Worm (Caenorhabditis elegans) whole organism, mixed stage, embryonic: ENCODE measurements around the gene C50C3.5.

ENCODE experiments used
- M03D4.4 ChIP-seq: sonication (generic microtip); optimal IDR thresholded peaks from 2 replicates; lab custom pipeline; 2017; ENCODE audit warnings: mild to moderate bottlenecking, missing genetic modification characterization, missing compliant biosample characterization
- bed-3 ChIP-seq: fragments of 200-800 bp; sonication (Bioruptor generic); optimal IDR thresholded peaks from 3 replicates; lab custom pipeline; 2018; ENCODE audit warnings: mild to moderate bottlenecking, missing genetic modification characterization, moderate library complexity, missing compliant biosample characterization
- blmp-1 ChIP-seq: fragments of 150-350 bp; optimal IDR thresholded peaks from 2 replicates; lab custom pipeline; 2014; ENCODE audit warnings: missing biosample characterization, missing genetic modification characterization
- ceh-39 ChIP-seq: fragments of 150-350 bp; optimal IDR thresholded peaks from 2 replicates; lab custom pipeline; 2014; ENCODE audit warnings: missing biosample characterization, missing genetic modification characterization
- ceh-43 ChIP-seq: fragments of 200-800 bp; sonication (Bioruptor generic); optimal IDR thresholded peaks from 2 replicates; lab custom pipeline; 2018; ENCODE audit warnings: mild to moderate bottlenecking, missing genetic modification characterization, moderate library complexity, missing compliant biosample characterization
- ceh-83 ChIP-seq: fragments of 200-800 bp; sonication (Bioruptor generic); optimal IDR thresholded peaks from 2 replicates; lab custom pipeline; 2018; ENCODE audit warnings: mild to moderate bottlenecking, missing genetic modification characterization, missing compliant biosample characterization
- ces-1 ChIP-seq: fragments of 150-350 bp; optimal IDR thresholded peaks from 2 replicates; lab custom pipeline; 2014; ENCODE audit warnings: missing biosample characterization, missing genetic modification reagents, missing genetic modification characterization
- cnd-1 ChIP-seq: fragments of 200-800 bp; sonication (Bioruptor generic); optimal IDR thresholded peaks from 2 replicates; lab custom pipeline; 2018; ENCODE audit warnings: mild to moderate bottlenecking, missing genetic modification characterization, missing compliant biosample characterization
- drap-1 ChIP-seq: fragments of 200-800 bp; sonication (Bioruptor generic); optimal IDR thresholded peaks from 3 replicates; lab custom pipeline; 2018; ENCODE audit warnings: mild to moderate bottlenecking, missing genetic modification characterization, missing compliant biosample characterization
- elt-1 ChIP-seq: sonication (generic microtip); optimal IDR thresholded peaks from 2 replicates; lab custom pipeline; 2017; ENCODE audit warnings: missing genetic modification characterization, mild to moderate bottlenecking, missing compliant biosample characterization, antibody characterized with exemption, moderate library complexity, borderline replicate concordance; ENCODE audit not compliant: insufficient read depth
- elt-3 ChIP-seq: fragments of 150-350 bp; optimal IDR thresholded peaks from 2 replicates; lab custom pipeline; 2014; ENCODE audit warnings: missing biosample characterization, missing genetic modification characterization
- flh-1 ChIP-seq: fragments of 200-800 bp; sonication (Bioruptor generic); optimal IDR thresholded peaks from 2 replicates; lab custom pipeline; 2018; ENCODE audit warnings: mild to moderate bottlenecking, missing genetic modification characterization, moderate library complexity, missing compliant biosample characterization
- ham-2 ChIP-seq: fragments of 200-800 bp; sonication (Bioruptor generic); optimal IDR thresholded peaks from 2 replicates; lab custom pipeline; 2018; ENCODE audit warnings: mild to moderate bottlenecking, missing genetic modification characterization, missing compliant biosample characterization
- hlh-1 ChIP-seq: fragments of 150-350 bp; optimal IDR thresholded peaks from 2 replicates; lab custom pipeline; 2014; ENCODE audit warnings: missing biosample characterization, missing genetic modification reagents, missing genetic modification characterization
- lin-32 ChIP-seq: fragments of 200-800 bp; sonication (Bioruptor generic); optimal IDR thresholded peaks from 2 replicates; lab custom pipeline; 2018; ENCODE audit warnings: mild to moderate bottlenecking, missing genetic modification characterization, missing compliant biosample characterization
- lsy-2 ChIP-seq: fragments of 150-350 bp; optimal IDR thresholded peaks from 2 replicates; lab custom pipeline; 2014; ENCODE audit warnings: missing biosample characterization, missing genetic modification characterization
- mab-5 ChIP-seq: fragments of 150-350 bp; optimal IDR thresholded peaks from 2 replicates; lab custom pipeline; 2014; ENCODE audit warnings: missing biosample characterization, missing genetic modification characterization
- mls-2 ChIP-seq: sonication (generic microtip); optimal IDR thresholded peaks from 2 replicates; lab custom pipeline; 2016; ENCODE audit warnings: mild to moderate bottlenecking, missing genetic modification characterization, moderate library complexity, missing compliant biosample characterization
- nhr-12 ChIP-seq: fragments of 150-350 bp; optimal IDR thresholded peaks from 2 replicates; lab custom pipeline; 2014; ENCODE audit warnings: missing biosample characterization, missing genetic modification characterization
- nhr-2 ChIP-seq: fragments of 150-350 bp; optimal IDR thresholded peaks from 2 replicates; lab custom pipeline; 2014; ENCODE audit warnings: missing biosample characterization, missing genetic modification characterization
- nhr-237 ChIP-seq: fragments of 150-350 bp; optimal IDR thresholded peaks from 2 replicates; lab custom pipeline; 2014; ENCODE audit warnings: missing biosample characterization, missing genetic modification characterization
- nhr-28 ChIP-seq: fragments of 150-350 bp; optimal IDR thresholded peaks from 2 replicates; lab custom pipeline; 2014; ENCODE audit warnings: missing biosample characterization, missing genetic modification characterization
- nhr-76 ChIP-seq: sonication (generic microtip); optimal IDR thresholded peaks from 2 replicates; lab custom pipeline; 2017; ENCODE audit warnings: missing biosample characterization, missing genetic modification characterization
- pha-4 ChIP-seq: fragments of 150-350 bp; optimal IDR thresholded peaks from 2 replicates; lab custom pipeline; 2018; ENCODE audit warnings: missing biosample characterization, missing genetic modification reagents, missing genetic modification characterization
- sem-2 ChIP-seq: fragments of 200-800 bp; sonication (Bioruptor generic); optimal IDR thresholded peaks from 2 replicates; lab custom pipeline; 2018; ENCODE audit warnings: mild to moderate bottlenecking, missing genetic modification characterization, missing compliant biosample characterization
- snpc-4 ChIP-seq: fragments of 150-350 bp; optimal IDR thresholded peaks from 2 replicates; lab custom pipeline; 2014; ENCODE audit warnings: missing biosample characterization, missing genetic modification characterization
- sptf-1 ChIP-seq: sonication (generic microtip); optimal IDR thresholded peaks from 2 replicates; lab custom pipeline; 2017; ENCODE audit warnings: mild to moderate bottlenecking, missing genetic modification characterization, moderate library complexity, missing compliant biosample characterization
- tbx-8 ChIP-seq: fragments of 200-800 bp; sonication (Bioruptor generic); optimal IDR thresholded peaks from 2 replicates; lab custom pipeline; 2018; ENCODE audit warnings: mild to moderate bottlenecking, missing genetic modification characterization, moderate library complexity, missing compliant biosample characterization
- unc-120 ChIP-seq: sonication (generic microtip); optimal IDR thresholded peaks from 2 replicates; lab custom pipeline; 2017; ENCODE audit warnings: missing genetic modification characterization, missing compliant biosample characterization; ENCODE audit not compliant: poor library complexity, severe bottlenecking
- unc-39 ChIP-seq: fragments of 150-350 bp; optimal IDR thresholded peaks from 2 replicates; lab custom pipeline; 2014; ENCODE audit warnings: missing biosample characterization, missing genetic modification characterization
- unc-62 ChIP-seq: fragments of 150-350 bp; optimal IDR thresholded peaks from 2 replicates; lab custom pipeline; 2014; ENCODE audit warnings: missing biosample characterization, missing genetic modification reagents, missing genetic modification characterization
- zip-8 ChIP-seq: fragments of 150-350 bp; optimal IDR thresholded peaks from 2 replicates; lab custom pipeline; 2014; ENCODE audit warnings: missing biosample characterization, missing genetic modification characterization
- ztf-11 ChIP-seq: fragments of 150-350 bp; optimal IDR thresholded peaks from 2 replicates; lab custom pipeline; 2014; ENCODE audit warnings: missing biosample characterization, missing genetic modification characterization

C50C3.5 gene

ce11 chrIII:8220081-8220480 lies 41.1 kb downstream of the C50C3.5 start:
- TF ChIP-seq nhr-12 (tag; lab: Kevin White, UChicago) (no peak), nhr-237 (tag; lab: Kevin White, UChicago) (no peak), ceh-43 (no peak), zip-8 (tag; lab: Kevin White, UChicago) (peak; percentile 27), nhr-2 (peak; percentile 31), ceh-39 (tag; lab: Kevin White, UChicago) (no peak), pha-4 (tag; lab: Kevin White, UChicago) (no peak)
- TF ChIP-seq, all 35 proteins: peak for 2

ce11 chrIII:8224769-8225168 lies 45.7 kb downstream of the C50C3.5 start, which contains the start of gene mob-4:
TSS of gene mob-4 (plus strand) at chrIII:8225097.
- TF ChIP-seq nhr-28 (tag; lab: Kevin White, UChicago) (no peak), sem-2 (GFP tag; lab: Kevin White, UChicago) (no peak), sptf-1 (tag; lab: Kevin White, UChicago) (no peak), zip-8 (tag; lab: Kevin White, UChicago) (no peak), unc-62 (GFP tag; lab: Kevin White, UChicago) (no peak), hlh-1 (no peak), elt-1 (tag; lab: Kevin White, UChicago) (no peak), elt-3 (tag; lab: Kevin White, UChicago) (no peak), snpc-4 (tag; lab: Kevin White, UChicago) (no peak), M03D4.4 (tag; lab: Kevin White, UChicago) (no peak), bed-3 (no peak), flh-1 (GFP tag; lab: Kevin White, UChicago) (no peak), nhr-237 (tag; lab: Kevin White, UChicago) (no peak), cnd-1 (no peak), pha-4 (tag; lab: Kevin White, UChicago) (no peak)

- TF ChIP-seq ztf-11 (tag; lab: Kevin White, UChicago) = no peak
- no peak for TF ChIP-seq mls-2 (tag; lab: Kevin White, UChicago)
- no peak for TF ChIP-seq nhr-2
- TF ChIP-seq nhr-76 (tag; lab: Kevin White, UChicago) = no peak
- TF ChIP-seq mab-5 (tag; lab: Kevin White, UChicago) = no peak
- no peak for TF ChIP-seq blmp-1
- no peak for TF ChIP-seq pha-4 (tag; lab: Kevin White, UChicago)
- no peak for TF ChIP-seq lin-32
- no peak for TF ChIP-seq ceh-43
- TF ChIP-seq nhr-12 (tag; lab: Kevin White, UChicago) = no peak
- TF ChIP-seq sptf-1 (tag; lab: Kevin White, UChicago) = no peak
- no peak for TF ChIP-seq unc-62 (GFP tag; lab: Kevin White, UChicago)
- TF ChIP-seq sem-2 (GFP tag; lab: Kevin White, UChicago) = no peak
- TF ChIP-seq lsy-2 (tag; lab: Kevin White, UChicago) = no peak
- no peak for TF ChIP-seq drap-1 (GFP tag; lab: Kevin White, UChicago)
- no peak for TF ChIP-seq M03D4.4 (tag; lab: Kevin White, UChicago)
- TF ChIP-seq ceh-83 (GFP tag; lab: Kevin White, UChicago) = no peak
- no peak for TF ChIP-seq unc-120 (tag; lab: Kevin White, UChicago)
- no peak for TF ChIP-seq elt-3 (tag; lab: Kevin White, UChicago)
- no peak for TF ChIP-seq nhr-237 (tag; lab: Kevin White, UChicago)
These were observed 47.2 kb downstream of the C50C3.5 start, which contains the start of gene rfs-1 for ce11 chrIII:8226178-8226577. TSS of gene rfs-1 (plus strand) at chrIII:8226478.

ce11 chrIII:8227511-8227910 lies 48.5 kb downstream of the C50C3.5 start, which contains the start of gene fbxl-1:
TSS of gene fbxl-1 (plus strand) at chrIII:8227830.
- no peak for TF ChIP-seq unc-39 (tag; lab: Kevin White, UChicago)
- TF ChIP-seq ham-2 = peak; percentile 33
- TF ChIP-seq elt-1 (tag; lab: Kevin White, UChicago) = no peak
- no peak for TF ChIP-seq nhr-28 (tag; lab: Kevin White, UChicago)
- peak; percentile 35 for TF ChIP-seq mls-2 (tag; lab: Kevin White, UChicago)
- TF ChIP-seq bed-3 = no peak
- TF ChIP-seq unc-120 (tag; lab: Kevin White, UChicago) = peak; percentile 71
- TF ChIP-seq mab-5 (tag; lab: Kevin White, UChicago) = no peak
- TF ChIP-seq M03D4.4 (tag; lab: Kevin White, UChicago) = no peak
- TF ChIP-seq ces-1 = no peak
- no peak for TF ChIP-seq ztf-11 (tag; lab: Kevin White, UChicago)
- no peak for TF ChIP-seq nhr-76 (tag; lab: Kevin White, UChicago)
- TF ChIP-seq tbx-8 (GFP tag; lab: Kevin White, UChicago) = no peak
- no peak for TF ChIP-seq nhr-2
- TF ChIP-seq pha-4 (tag; lab: Kevin White, UChicago) = no peak
- TF ChIP-seq sem-2 (GFP tag; lab: Kevin White, UChicago) = no peak
- TF ChIP-seq flh-1 (GFP tag; lab: Kevin White, UChicago) = no peak
- TF ChIP-seq lin-32 = no peak
- TF ChIP-seq drap-1 (GFP tag; lab: Kevin White, UChicago) = peak; percentile 34
- no peak for TF ChIP-seq ceh-83 (GFP tag; lab: Kevin White, UChicago)
- TF ChIP-seq, all 35 proteins: peak for 4
